Worm (Caenorhabditis elegans) whole organism, L2 larva: ENCODE data around the gene gfl-1.

Source experiments
- C34F6.9 ChIP-seq: fragments of 150-350 bp; optimal IDR thresholded peaks from 2 replicates; lab custom pipeline; 2014; ENCODE audit warnings: missing biosample characterization, missing genetic modification characterization
- F13H6.1 ChIP-seq: sonication (generic microtip); optimal IDR thresholded peaks from 2 replicates; lab custom pipeline; 2016; ENCODE audit warnings: missing genetic modification characterization, missing compliant biosample characterization
- R02D3.7 ChIP-seq: fragments of 150-350 bp; optimal IDR thresholded peaks from 2 replicates; lab custom pipeline; 2014; ENCODE audit warnings: missing biosample characterization, missing genetic modification characterization
- Y55F3AM.14 ChIP-seq: fragments of 200-800 bp; sonication (Bioruptor generic); optimal IDR thresholded peaks from 2 replicates; lab custom pipeline; 2018; ENCODE audit warnings: mild to moderate bottlenecking, missing genetic modification characterization, missing compliant biosample characterization
- ZK546.5 ChIP-seq: sonication (generic microtip); optimal IDR thresholded peaks from 2 replicates; lab custom pipeline; 2017; ENCODE audit warnings: missing biosample characterization, missing genetic modification characterization
- alr-1 ChIP-seq: fragments of 150-350 bp; optimal IDR thresholded peaks from 2 replicates; lab custom pipeline; 2014; ENCODE audit warnings: missing biosample characterization, missing genetic modification characterization
- aly-2 ChIP-seq: fragments of 150-350 bp; optimal IDR thresholded peaks from 2 replicates; lab custom pipeline; 2014; ENCODE audit warnings: missing biosample characterization, missing genetic modification characterization
- blmp-1 ChIP-seq: sonication (generic microtip); optimal IDR thresholded peaks from 2 replicates; lab custom pipeline; 2017; ENCODE audit warnings: missing genetic modification characterization, mild to moderate bottlenecking, missing compliant biosample characterization, antibody characterized with exemption, moderate library complexity; ENCODE audit not compliant: insufficient read depth
- ceh-16 ChIP-seq: fragments of 150-350 bp; optimal IDR thresholded peaks from 2 replicates; lab custom pipeline; 2014; ENCODE audit warnings: missing biosample characterization, missing genetic modification characterization
- ceh-82 ChIP-seq: fragments of 150-350 bp; optimal IDR thresholded peaks from 2 replicates; lab custom pipeline; 2014; ENCODE audit warnings: missing biosample characterization, missing genetic modification characterization
- crh-2 ChIP-seq: sonication (generic microtip); optimal IDR thresholded peaks from 2 replicates; lab custom pipeline; 2017; ENCODE audit warnings: missing biosample characterization, missing genetic modification characterization
- dmd-4 ChIP-seq: sonication (generic microtip); optimal IDR thresholded peaks from 2 replicates; lab custom pipeline; 2017; ENCODE audit warnings: missing biosample characterization, missing genetic modification characterization
- elt-1 ChIP-seq: fragments of 150-350 bp; optimal IDR thresholded peaks from 2 replicates; lab custom pipeline; 2014; ENCODE audit warnings: missing biosample characterization, missing genetic modification characterization
- elt-3 ChIP-seq: sonication (generic microtip); optimal IDR thresholded peaks from 2 replicates; lab custom pipeline; 2017; ENCODE audit warnings: missing biosample characterization, missing genetic modification characterization
- fos-1 ChIP-seq: fragments of 150-350 bp; optimal IDR thresholded peaks from 2 replicates; lab custom pipeline; 2014; ENCODE audit warnings: missing biosample characterization, missing genetic modification characterization
- gmeb-1 ChIP-seq: fragments of 150-350 bp; optimal IDR thresholded peaks from 2 replicates; lab custom pipeline; 2014; ENCODE audit warnings: missing biosample characterization, missing genetic modification characterization
- lin-11 ChIP-seq: fragments of 150-350 bp; sonication (generic microtip); optimal IDR thresholded peaks from 2 replicates; lab custom pipeline; 2014; ENCODE audit warnings: missing biosample characterization, missing genetic modification characterization, inconsistent platforms, mixed read lengths
- lin-39 ChIP-seq: fragments of 150-350 bp; optimal IDR thresholded peaks from 2 replicates; lab custom pipeline; 2014; ENCODE audit warnings: missing biosample characterization, missing genetic modification reagents, missing genetic modification characterization
- lsy-2 ChIP-seq, 2 experiments: fragments of 150-350 bp in 1 of 2; sonication (generic microtip) in 1 of 2; optimal IDR thresholded peaks; 2 replicates each; lab custom pipeline; 2014 to 2017; ENCODE audit warnings: missing biosample characterization in 2 of 2, missing genetic modification characterization in 2 of 2
- mab-5 ChIP-seq: fragments of 150-350 bp; optimal IDR thresholded peaks from 2 replicates; lab custom pipeline; 2014; ENCODE audit warnings: missing biosample characterization, missing genetic modification characterization
- mbf-1 ChIP-seq: sonication (generic microtip); optimal IDR thresholded peaks from 2 replicates; lab custom pipeline; 2017; ENCODE audit warnings: missing biosample characterization, missing genetic modification characterization
- mdl-1 ChIP-seq, 2 experiments: fragments of 150-350 bp in 1 of 2; sonication (generic microtip) in 1 of 2; optimal IDR thresholded peaks; 2 replicates each; lab custom pipeline; 2017; ENCODE audit warnings: missing biosample characterization in 2 of 2, missing genetic modification characterization in 2 of 2
- nhr-10 ChIP-seq: sonication (generic microtip); optimal IDR thresholded peaks from 2 replicates; lab custom pipeline; 2017; ENCODE audit warnings: missing biosample characterization, missing genetic modification characterization
- nhr-12 ChIP-seq: fragments of 150-350 bp; optimal IDR thresholded peaks from 2 replicates; lab custom pipeline; 2014; ENCODE audit warnings: missing biosample characterization, missing genetic modification characterization
- nhr-129 ChIP-seq: fragments of 150-350 bp; optimal IDR thresholded peaks from 2 replicates; lab custom pipeline; 2014; ENCODE audit warnings: missing biosample characterization, missing genetic modification characterization
- nhr-21 ChIP-seq: fragments of 150-350 bp; optimal IDR thresholded peaks from 2 replicates; lab custom pipeline; 2014; ENCODE audit warnings: missing biosample characterization, missing genetic modification characterization
- nhr-237 ChIP-seq: fragments of 150-350 bp; optimal IDR thresholded peaks from 2 replicates; lab custom pipeline; 2014; ENCODE audit warnings: missing biosample characterization, missing genetic modification characterization
- nhr-25 ChIP-seq: fragments of 150-350 bp; sonication (generic microtip); optimal IDR thresholded peaks from 3 replicates; lab custom pipeline; 2014; ENCODE audit warnings: missing biosample characterization, missing genetic modification characterization
- nhr-77 ChIP-seq: fragments of 150-350 bp; optimal IDR thresholded peaks from 2 replicates; lab custom pipeline; 2014; ENCODE audit warnings: missing biosample characterization, missing genetic modification characterization
- peb-1 ChIP-seq: fragments of 150-350 bp; optimal IDR thresholded peaks from 2 replicates; lab custom pipeline; 2014; ENCODE audit warnings: missing biosample characterization, missing genetic modification characterization
- sem-4 ChIP-seq: fragments of 150-350 bp; optimal IDR thresholded peaks from 2 replicates; lab custom pipeline; 2014; ENCODE audit warnings: missing biosample characterization, missing genetic modification reagents, missing genetic modification characterization
- skn-1 ChIP-seq: sonication (generic microtip); optimal IDR thresholded peaks from 2 replicates; lab custom pipeline; 2017; ENCODE audit warnings: missing biosample characterization, missing genetic modification characterization
- sma-3 ChIP-seq: sonication (generic microtip); optimal IDR thresholded peaks from 2 replicates; lab custom pipeline; 2016; ENCODE audit warnings: missing genetic modification reagents, missing genetic modification characterization, missing compliant biosample characterization
- sma-9 ChIP-seq, 2 experiments: fragments of 150-350 bp in 1 of 2; sonication (generic microtip) in 1 of 2; optimal IDR thresholded peaks; 2 replicates each; lab custom pipeline; 2014 to 2016; ENCODE audit warnings: missing genetic modification characterization in 2 of 2, mild to moderate bottlenecking in 1 of 2, missing biosample characterization in 1 of 2, missing compliant biosample characterization in 1 of 2, missing genetic modification reagents in 1 of 2, moderate library complexity in 1 of 2
- unc-39 ChIP-seq: fragments of 150-350 bp; optimal IDR thresholded peaks from 2 replicates; lab custom pipeline; 2014; ENCODE audit warnings: missing biosample characterization, missing genetic modification characterization
- unc-55 ChIP-seq: fragments of 150-350 bp; sonication (generic microtip); optimal IDR thresholded peaks from 3 replicates; lab custom pipeline; 2014; ENCODE audit warnings: missing biosample characterization, missing genetic modification reagents, missing genetic modification characterization
- unc-62 ChIP-seq: fragments of 150-350 bp; optimal IDR thresholded peaks from 2 replicates; lab custom pipeline; 2014; ENCODE audit warnings: missing biosample characterization, missing genetic modification reagents, missing genetic modification characterization
- zag-1 ChIP-seq: fragments of 150-350 bp; optimal IDR thresholded peaks from 2 replicates; lab custom pipeline; 2014; ENCODE audit warnings: missing biosample characterization, missing genetic modification characterization
- ztf-1 ChIP-seq: fragments of 200-800 bp; sonication (Bioruptor generic); conservative IDR thresholded peaks from 2 replicates; pipeline ENCODE4 v1.3.6; 2022; ENCODE audit warnings: missing genetic modification characterization, missing compliant biosample characterization

gfl-1 gene

ce11 chrIV:11480027-11480896 is 40.8 kb upstream of the gfl-1 start, which contains the start of the genes mbf-1 and nse-4 (continued):
- TF ChIP-seq lsy-2 (tag; optimal IDR thresholded peaks at IDR 0.05; lab: Kevin White, UChicago) (peak; percentile 59 to 80), ceh-82 (tag; lab: Kevin White, UChicago) (no peak), sma-3 (GFP tag; lab: Kevin White, UChicago) (peak; percentile 56), nhr-129 (peak; percentile 65), nhr-12 (tag; lab: Kevin White, UChicago) (no peak), peb-1 (tag; lab: Kevin White, UChicago) (no peak), ZK546.5 (tag; lab: Kevin White, UChicago) (no peak), elt-1 (tag; lab: Kevin White, UChicago) (no peak)

DNA sequence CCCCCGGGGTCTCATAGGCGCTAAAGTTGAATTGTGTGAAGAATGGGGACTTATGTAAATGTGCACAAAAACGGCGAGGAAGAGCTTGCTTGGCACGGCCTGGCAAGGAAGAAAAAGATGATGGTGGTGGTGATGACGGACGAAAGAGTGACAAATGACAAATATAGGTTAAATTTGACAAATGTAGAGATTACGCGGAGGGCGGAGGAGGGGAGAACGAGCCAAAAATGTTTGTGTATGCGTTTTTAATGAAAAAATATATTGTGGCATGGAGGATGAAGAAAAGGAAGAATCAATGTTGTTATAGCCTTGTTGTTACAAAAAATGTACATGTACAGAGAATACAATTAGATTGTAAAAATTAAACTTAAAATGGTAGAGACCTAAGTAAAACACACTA is 34.2 kb upstream of the gfl-1 start:
- TF ChIP-seq zag-1 (tag; lab: Kevin White, UChicago), result no peak
- peak; percentile 32 for TF ChIP-seq mab-5 (tag; lab: Kevin White, UChicago)

- peak; percentile 3 for TF ChIP-seq sma-9 (GFP tag; optimal IDR thresholded peaks at IDR 0.05; lab: Kevin White, UChicago)
- no peak for TF ChIP-seq sma-9 (tag; optimal IDR thresholded peaks at IDR 0.05; lab: Kevin White, UChicago)
- no peak for TF ChIP-seq peb-1 (tag; lab: Kevin White, UChicago)
- no peak for TF ChIP-seq aly-2 (tag; lab: Kevin White, UChicago)
These were observed 33.1 kb upstream of the gfl-1 start for ce11 chrIV:11487889-11488556.

ce11 chrIV:11489077-11489476 is 32.0 kb upstream of the gfl-1 start:
- TF ChIP-seq fos-1 (tag; lab: Kevin White, UChicago) (peak; percentile 73), dmd-4 (no peak)

ce11 chrIV:11489610-11490339 is 31.3 kb upstream of the gfl-1 start:
- TF ChIP-seq fos-1 (tag; lab: Kevin White, UChicago), result no peak
- TF ChIP-seq sma-3 (GFP tag; lab: Kevin White, UChicago), result peak; percentile 70
- no peak for TF ChIP-seq unc-62 (GFP tag; lab: Kevin White, UChicago)
- TF ChIP-seq nhr-77 (tag; lab: Kevin White, UChicago), result no peak
- TF ChIP-seq peb-1 (tag; lab: Kevin White, UChicago), result no peak
- TF ChIP-seq ztf-1 (GFP tag; lab: Robert Waterston, UW), result no peak
- TF ChIP-seq mbf-1 (tag; lab: Kevin White, UChicago), result no peak
- TF ChIP-seq elt-1 (tag; lab: Kevin White, UChicago), result no peak
- peak in 1 of 2 experiments; percentile 55 for TF ChIP-seq lsy-2 (tag; optimal IDR thresholded peaks at IDR 0.05; lab: Kevin White, UChicago)
- no peak for TF ChIP-seq skn-1
- no peak for TF ChIP-seq ceh-82 (tag; lab: Kevin White, UChicago)
- TF ChIP-seq blmp-1 (tag; lab: Kevin White, UChicago), result peak; percentile 76
- TF ChIP-seq ceh-16, result peak; percentile 38
- TF ChIP-seq mdl-1 (tag; optimal IDR thresholded peaks at IDR 0.05; lab: Kevin White, UChicago), result no peak
- TF ChIP-seq nhr-237 (tag; lab: Kevin White, UChicago), result no peak
- TF ChIP-seq unc-55, result no peak
- no peak for TF ChIP-seq lin-11 (tag; lab: Kevin White, UChicago)
- peak; percentile 38 for TF ChIP-seq sem-4
- no peak for TF ChIP-seq nhr-12 (tag; lab: Kevin White, UChicago)
- TF ChIP-seq aly-2 (tag; lab: Kevin White, UChicago), result no peak
- peak; percentile 64 for TF ChIP-seq nhr-129
- no peak for TF ChIP-seq dmd-4
- TF ChIP-seq nhr-10 (tag; lab: Kevin White, UChicago), result no peak
- TF ChIP-seq C34F6.9 (tag; lab: Kevin White, UChicago), result peak; percentile 42
- no peak for TF ChIP-seq ZK546.5 (tag; lab: Kevin White, UChicago)
- TF ChIP-seq F13H6.1 (tag; lab: Kevin White, UChicago), result peak; percentile 35
- TF ChIP-seq nhr-21 (tag; lab: Kevin White, UChicago), result peak; percentile 62
- no peak for TF ChIP-seq crh-2 (tag; lab: Kevin White, UChicago)
- TF ChIP-seq nhr-25, result peak; percentile 94
- no peak for TF ChIP-seq alr-1
- no peak for TF ChIP-seq R02D3.7 (tag; lab: Kevin White, UChicago)
- no peak for TF ChIP-seq Y55F3AM.14 (GFP tag; lab: Kevin White, UChicago)
- no peak for TF ChIP-seq unc-39
- TF ChIP-seq lin-39 (tag; lab: Kevin White, UChicago), result no peak
- TF ChIP-seq gmeb-1 (tag; lab: Kevin White, UChicago), result no peak
- no peak for TF ChIP-seq elt-3
